Fruit fly (Drosophila melanogaster): ENCODE measurements around the gene CG4408.

Gene CG4408

dm6 chr3R:23356920-23357386 is 6.4 kb downstream of the CG4408 start (continued):
- TF ChIP-seq CG8290 (GFP tag; optimal IDR thresholded peaks at IDR 0.05) (no peak), CG8290 (tag; optimal IDR thresholded peaks at IDR 0.05) (peak in 1 of 2 experiments; percentile 72), Jarid2 (GFP tag; optimal IDR thresholded peaks at IDR 0.05) (no peak), org-1 (GFP tag; optimal IDR thresholded peaks at IDR 0.05) (peak; percentile 73), CrebB (tag; optimal IDR thresholded peaks at IDR 0.05) (peak; percentile 83), zen (tag; optimal IDR thresholded peaks at IDR 0.05) (peak; percentile 73), wek (GFP tag; optimal IDR thresholded peaks at IDR 0.05) (no peak), CG8944 (GFP tag; optimal IDR thresholded peaks at IDR 0.05) (no peak), ara (GFP tag; IDR thresholded peaks at IDR 0.05) (peak; percentile 50; the same call in 1 of the 2 replicates), hbn (GFP tag; IDR thresholded peaks at IDR 0.05; ENCODE audit: partially characterized antibody) (no peak), en (GFP tag; optimal IDR thresholded peaks at IDR 0.05) (no peak), CHES-1-like (GFP tag; optimal IDR thresholded peaks at IDR 0.05) (no peak), CG1602 (GFP tag; optimal IDR thresholded peaks at IDR 0.05) (peak; percentile 78), run (tag; optimal IDR thresholded peaks at IDR 0.05) (peak; percentile 82), CG6813 (GFP tag; optimal IDR thresholded peaks at IDR 0.05) (peak; percentile 67), emc (GFP tag; optimal IDR thresholded peaks at IDR 0.05) (no peak), Hsf (GFP tag; optimal IDR thresholded peaks at IDR 0.05) (peak; percentile 38), mirr (GFP tag; optimal IDR thresholded peaks at IDR 0.05) (no peak), CG10565 (GFP tag; optimal IDR thresholded peaks at IDR 0.05) (no peak), CG10209 (GFP tag; optimal IDR thresholded peaks at IDR 0.05) (peak; percentile 93), Dfd (GFP tag; optimal IDR thresholded peaks at IDR 0.05) (no peak), D (optimal IDR thresholded peaks at IDR 0.05) (no peak), D (GFP tag; optimal IDR thresholded peaks at IDR 0.05) (peak; percentile 66), CG11695 (GFP tag; IDR thresholded peaks at IDR 0.05) (peak; percentile 88), mam (GFP tag; optimal IDR thresholded peaks at IDR 0.05) (no peak), CG2202 (tag; optimal IDR thresholded peaks at IDR 0.05) (peak; percentile 65), Gsc (GFP tag; IDR thresholded peaks at IDR 0.05) (no peak), CG8924 (tag; optimal IDR thresholded peaks at IDR 0.05) (peak; percentile 88), tio (GFP tag; optimal IDR thresholded peaks at IDR 0.05) (no peak), Sin3A (optimal IDR thresholded peaks at IDR 0.05) (no peak), lov (optimal IDR thresholded peaks at IDR 0.05) (no peak), lov (GFP tag; IDR thresholded peaks at IDR 0.05) (peak; percentile 28; the same call in 1 of the 3 replicates), vvl (GFP tag; IDR thresholded peaks at IDR 0.05) (peak; percentile 91), tup (GFP tag; optimal IDR thresholded peaks at IDR 0.05) (peak; percentile 9), repo (GFP tag; optimal IDR thresholded peaks at IDR 0.05) (no peak), dati (GFP tag; IDR thresholded peaks at IDR 0.05) (no peak), CG1832 (GFP tag; optimal IDR thresholded peaks at IDR 0.05) (no peak), psq (GFP tag; optimal IDR thresholded peaks at IDR 0.05) (peak; percentile 62), maf-S (GFP tag; optimal IDR thresholded peaks at IDR 0.05) (no peak), CG34422 (GFP tag; IDR thresholded peaks at IDR 0.05) (peak; percentile 80; the same call in 2 of the 3 replicates), CG12942 (GFP tag; optimal IDR thresholded peaks at IDR 0.05) (peak; percentile 85), trem (tag; optimal IDR thresholded peaks at IDR 0.05) (peak; percentile 68), Side (GFP tag; optimal IDR thresholded peaks at IDR 0.05) (no peak), ewg (GFP tag; optimal IDR thresholded peaks at IDR 0.05) (peak; percentile 76), gro (GFP tag; optimal IDR thresholded peaks at IDR 0.05) (no peak), Neu2 (GFP tag; optimal IDR thresholded peaks at IDR 0.05; ENCODE audit: borderline replicate concordance) (no peak), bsh (GFP tag; optimal IDR thresholded peaks at IDR 0.05) (peak; percentile 64 to 93), CG17912 (GFP tag; optimal IDR thresholded peaks at IDR 0.05) (peak; percentile 40), chif (GFP tag; optimal IDR thresholded peaks at IDR 0.05) (peak in 1 of 2 experiments; percentile 0), toy (GFP tag; IDR thresholded peaks at IDR 0.05) (peak; percentile 50; the same call in 1 of the 2 replicates), slou (GFP tag; optimal IDR thresholded peaks at IDR 0.05) (no peak), gsb (GFP tag; IDR thresholded peaks at IDR 0.05) (peak; percentile 55; the same call in 1 of the 2 replicates)

Data from whole organism, embryonic.